Worm (Caenorhabditis elegans) whole organism, midembryonic: ENCODE measurements around the gene rgr-1.

Experiments
- T22C8.4 ChIP-seq: fragments of 200-800 bp; sonication (Bioruptor generic); IDR thresholded peaks from 2 replicates; pipeline ENCODE4 v1.3.6; 2022; ENCODE audit warnings: missing genetic modification characterization, missing compliant biosample characterization
- cog-1 ChIP-seq: sonication (generic microtip); optimal IDR thresholded peaks from 2 replicates; lab custom pipeline; 2016; ENCODE audit warnings: missing genetic modification characterization, missing compliant biosample characterization
- flt-1 ChIP-seq: fragments of 200-800 bp; sonication (Bioruptor generic); IDR thresholded peaks from 2 replicates; pipeline ENCODE4 v1.3.6; 2022; ENCODE audit warnings: missing genetic modification characterization, missing compliant biosample characterization
- med-1 ChIP-seq: sonication (generic microtip); optimal IDR thresholded peaks from 2 replicates; lab custom pipeline; 2017; ENCODE audit warnings: missing genetic modification characterization, mild to moderate bottlenecking, missing compliant biosample characterization, antibody characterized with exemption, missing genetic modification reagents; ENCODE audit not compliant: insufficient read depth
- ref-1 ChIP-seq: fragments of 200-800 bp; sonication (Bioruptor generic); conservative IDR thresholded peaks from 2 replicates; pipeline ENCODE4 v1.3.6; 2022; ENCODE audit warnings: missing genetic modification reagents, missing genetic modification characterization, missing compliant biosample characterization
- ztf-23 ChIP-seq: fragments of 200-800 bp; sonication (Bioruptor generic); IDR thresholded peaks from 2 replicates; pipeline ENCODE4 v1.3.6; 2022; ENCODE audit warnings: missing genetic modification reagents, missing genetic modification characterization, missing compliant biosample characterization
- ztf-29 ChIP-seq: fragments of 200-800 bp; sonication (Bioruptor generic); IDR thresholded peaks from 2 replicates; pipeline ENCODE4 v1.3.6; 2022; ENCODE audit warnings: missing genetic modification reagents, missing genetic modification characterization, missing compliant biosample characterization

DNA sequence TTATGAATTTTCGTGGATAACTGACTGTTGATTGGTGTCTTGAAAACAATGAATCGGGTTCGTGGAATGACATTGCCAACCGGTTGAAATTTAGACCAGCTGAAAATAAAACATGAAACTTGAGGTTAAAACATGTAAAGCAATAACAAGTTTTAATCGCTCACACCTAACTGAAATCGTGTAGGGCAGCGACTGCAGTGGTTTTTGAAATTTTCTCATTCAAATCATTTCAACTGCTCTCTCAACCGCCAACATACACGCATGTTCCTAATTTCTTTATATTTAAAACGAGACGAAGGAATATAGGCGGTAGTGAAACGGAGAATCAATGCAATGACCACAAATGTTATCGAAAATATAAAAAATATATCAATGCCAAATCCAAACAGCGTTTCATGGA, 49.3 kb downstream of the rgr-1 start:
- no peak for TF ChIP-seq T22C8.4 (GFP tag; lab: Robert Waterston, UW)
- TF ChIP-seq flt-1, result no peak
- TF ChIP-seq ztf-23 (GFP tag; lab: Robert Waterston, UW), result no peak
- TF ChIP-seq ztf-29 (GFP tag; lab: Robert Waterston, UW), result no peak
- TF ChIP-seq cog-1 (tag; lab: Kevin White, UChicago), result no peak
- TF ChIP-seq ref-1 (GFP tag; lab: Robert Waterston, UW), result no peak
- TF ChIP-seq med-1 (GFP tag; lab: Kevin White, UChicago), result no peak
